Worm (Caenorhabditis elegans): Measurements from ENCODE around the gene tceb-3.

DNA sequence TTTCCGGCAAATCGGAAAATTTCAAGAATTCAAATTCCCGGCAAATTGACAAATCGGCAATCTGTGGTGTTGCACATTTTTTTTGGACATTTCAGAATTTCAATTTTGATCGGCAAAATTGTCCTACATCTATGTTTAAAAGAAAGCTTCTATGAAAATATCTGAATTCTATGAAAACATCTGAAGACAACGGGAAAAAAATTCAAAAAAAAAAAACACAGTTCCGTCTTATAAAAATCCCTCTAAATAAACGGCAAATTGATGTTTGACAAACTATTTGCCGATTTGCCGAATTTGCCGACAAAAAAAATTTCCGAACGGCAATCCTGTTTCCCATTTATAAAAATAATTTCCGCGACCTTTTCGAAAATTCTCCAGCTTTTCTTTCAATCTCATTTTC is 32.9 kb downstream of the tceb-3 start, which contains the start of gene F44F4.15:
- TF ChIP-seq nhr-237 (tag; optimal IDR thresholded peaks at IDR 0.05) = no peak
- no peak for TF ChIP-seq sea-2 (GFP tag; optimal IDR thresholded peaks at IDR 0.05)
